Fruit fly (Drosophila melanogaster): Measurements from ENCODE around the gene Nepl17.

Gene Nepl17

DNA sequence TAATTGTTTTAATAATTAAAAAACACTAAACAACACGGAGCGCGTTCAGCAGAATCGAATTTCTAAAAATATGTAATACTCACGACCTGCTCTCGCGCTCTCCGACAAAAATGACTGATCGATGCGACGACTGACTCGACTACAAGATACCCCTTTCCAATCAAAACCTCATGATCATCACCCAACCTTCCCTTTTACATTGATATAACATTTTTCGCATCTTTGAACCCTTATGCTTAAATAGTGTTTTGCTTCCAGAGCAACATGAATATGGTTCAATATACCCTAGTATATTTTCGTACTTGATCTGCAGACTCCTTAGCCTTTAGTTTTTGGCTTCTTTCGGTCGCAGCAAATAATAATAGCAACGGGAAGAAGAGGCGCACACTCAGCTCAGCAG is 39.1 kb downstream of the Nepl17 start (continued):
- peak; percentile 48 for TF ChIP-seq CG3407 (GFP tag; optimal IDR thresholded peaks at IDR 0.05)
- peak; percentile 6 for TF ChIP-seq CG31388 (GFP tag; optimal IDR thresholded peaks at IDR 0.05)
- TF ChIP-seq CG11696 (GFP tag; IDR thresholded peaks at IDR 0.05): peak; percentile 67; the same call in 1 of the 2 replicates
- no peak for TF ChIP-seq insv (GFP tag; optimal IDR thresholded peaks at IDR 0.05)
- peak; percentile 63 for TF ChIP-seq CG30431 (GFP tag; optimal IDR thresholded peaks at IDR 0.05)
- no peak for TF ChIP-seq HmgD (GFP tag; optimal IDR thresholded peaks at IDR 0.05)
- TF ChIP-seq ssp (GFP tag; IDR thresholded peaks at IDR 0.05): peak; percentile 71
- TF ChIP-seq CG12299 (tag; optimal IDR thresholded peaks at IDR 0.05): no peak
- peak; percentile 72; the same call in 1 of the 2 replicates for TF ChIP-seq esg (GFP tag; conservative IDR thresholded peaks at IDR 0.05)
- peak; percentile 51; the same call in 1 of the 3 replicates for TF ChIP-seq HLH4C (GFP tag; IDR thresholded peaks at IDR 0.05; ENCODE audit: partially characterized antibody)
- peak; percentile 80 for TF ChIP-seq CG16863 (GFP tag; optimal IDR thresholded peaks at IDR 0.05)
- TF ChIP-seq CG10209 (GFP tag; optimal IDR thresholded peaks at IDR 0.05): peak; percentile 67
- TF ChIP-seq amos (GFP tag; IDR thresholded peaks at IDR 0.05; ENCODE audit: partially characterized antibody): no peak
- peak; percentile 76 for TF ChIP-seq grau (tag; optimal IDR thresholded peaks at IDR 0.05)
- TF ChIP-seq tx (GFP tag; optimal IDR thresholded peaks at IDR 0.05): peak; percentile 54
- TF ChIP-seq Mes4 (GFP tag; optimal IDR thresholded peaks at IDR 0.05): peak; percentile 38
- TF ChIP-seq CG7963 (GFP tag; IDR thresholded peaks at IDR 0.05; ENCODE audit: partially characterized antibody): 0 out of 3 replicates have a peak, but pooled peaks have one; percentile 26
- peak; percentile 76 for TF ChIP-seq CG7786 (GFP tag; optimal IDR thresholded peaks at IDR 0.05)
- TF ChIP-seq CG16779 (GFP tag; IDR thresholded peaks at IDR 0.05): 0 out of 2 replicates have a peak, but pooled peaks have one; percentile 15
- peak; percentile 75 for TF ChIP-seq jumu (GFP tag; optimal IDR thresholded peaks at IDR 0.05)
- TF ChIP-seq CG12219 (GFP tag; optimal IDR thresholded peaks at IDR 0.05): peak; percentile 70
- no peak for TF ChIP-seq nerfin-2 (GFP tag; IDR thresholded peaks at IDR 0.05; ENCODE audit: partially characterized antibody)
- peak; percentile 77 for TF ChIP-seq CG2120 (GFP tag; optimal IDR thresholded peaks at IDR 0.05)
- TF ChIP-seq MBD-R2 (GFP tag; IDR thresholded peaks at IDR 0.05): peak; percentile 25; the same call in 1 of the 2 replicates
- TF ChIP-seq chinmo (GFP tag; IDR thresholded peaks at IDR 0.05; ENCODE audit: partially characterized antibody): no peak
- peak; percentile 84 for TF ChIP-seq Antp (GFP tag; optimal IDR thresholded peaks at IDR 0.05)
- TF ChIP-seq CG34376 (GFP tag; optimal IDR thresholded peaks at IDR 0.05): no peak
- peak; percentile 15 for TF ChIP-seq CG14710 (tag; optimal IDR thresholded peaks at IDR 0.05)
- TF ChIP-seq CG12744 (GFP tag; optimal IDR thresholded peaks at IDR 0.05): peak; percentile 22
- peak; percentile 57 for TF ChIP-seq Gsc (GFP tag; IDR thresholded peaks at IDR 0.05)
- TF ChIP-seq Neu2 (GFP tag; optimal IDR thresholded peaks at IDR 0.05; ENCODE audit: borderline replicate concordance): no peak
- peak; percentile 70 for TF ChIP-seq jing (GFP tag; optimal IDR thresholded peaks at IDR 0.05)
- TF ChIP-seq ERR (GFP tag; optimal IDR thresholded peaks at IDR 0.05): peak; percentile 66
- TF ChIP-seq CG3726 (GFP tag; IDR thresholded peaks at IDR 0.05): peak; percentile 59; the same call in 1 of the 3 replicates
- peak; percentile 15 for TF ChIP-seq trh (GFP tag; optimal IDR thresholded peaks at IDR 0.05)
- TF ChIP-seq CG16815 (GFP tag; optimal IDR thresholded peaks at IDR 0.05): peak; percentile 48
- no peak for TF ChIP-seq gt (GFP tag; IDR thresholded peaks at IDR 0.05)
- TF ChIP-seq cwo (GFP tag; optimal IDR thresholded peaks at IDR 0.05): peak; percentile 46
- peak; percentile 13 for TF ChIP-seq CG8359 (GFP tag; optimal IDR thresholded peaks at IDR 0.05; ENCODE audit: borderline replicate concordance)
- TF ChIP-seq CG32532 (GFP tag; IDR thresholded peaks at IDR 0.05): peak; percentile 79
- no peak for TF ChIP-seq CTCF (GFP tag; optimal IDR thresholded peaks at IDR 0.05)
- no peak for TF ChIP-seq yki (optimal IDR thresholded peaks at IDR 0.05)
- TF ChIP-seq zen2 (GFP tag; IDR thresholded peaks at IDR 0.05; ENCODE audit: partially characterized antibody): no peak
- TF ChIP-seq Taf1 (GFP tag; IDR thresholded peaks at IDR 0.05): no peak
- TF ChIP-seq CG9797 (GFP tag; optimal IDR thresholded peaks at IDR 0.05): no peak
- TF ChIP-seq ken (GFP tag; IDR thresholded peaks at IDR 0.05): peak; percentile 74; the same call in 2 of the 3 replicates
- TF ChIP-seq chn (GFP tag; optimal IDR thresholded peaks at IDR 0.05): peak; percentile 59
- no peak for TF ChIP-seq Dp (GFP tag; optimal IDR thresholded peaks at IDR 0.05)
- no peak for TF ChIP-seq sqz (GFP tag; optimal IDR thresholded peaks at IDR 0.05)
- peak; percentile 71 for TF ChIP-seq Side (GFP tag; optimal IDR thresholded peaks at IDR 0.05)
- peak; percentile 72 for TF ChIP-seq CG13424 (tag; optimal IDR thresholded peaks at IDR 0.05)
